Worm (Caenorhabditis elegans) whole organism, late embryonic: ENCODE measurements around the gene nhr-72.

Source experiments
- F13H6.1 ChIP-seq: sonication (generic microtip); optimal IDR thresholded peaks from 2 replicates; lab custom pipeline; 2016; ENCODE audit warnings: missing genetic modification characterization, missing compliant biosample characterization
- pag-3 ChIP-seq: sonication (generic microtip); optimal IDR thresholded peaks from 2 replicates; lab custom pipeline; 2016; ENCODE audit warnings: missing compliant biosample characterization, missing genetic modification characterization, borderline replicate concordance
- pqm-1 ChIP-seq: sonication (generic microtip); optimal IDR thresholded peaks from 2 replicates; lab custom pipeline; 2016; ENCODE audit warnings: missing genetic modification characterization, missing compliant biosample characterization

DNA sequence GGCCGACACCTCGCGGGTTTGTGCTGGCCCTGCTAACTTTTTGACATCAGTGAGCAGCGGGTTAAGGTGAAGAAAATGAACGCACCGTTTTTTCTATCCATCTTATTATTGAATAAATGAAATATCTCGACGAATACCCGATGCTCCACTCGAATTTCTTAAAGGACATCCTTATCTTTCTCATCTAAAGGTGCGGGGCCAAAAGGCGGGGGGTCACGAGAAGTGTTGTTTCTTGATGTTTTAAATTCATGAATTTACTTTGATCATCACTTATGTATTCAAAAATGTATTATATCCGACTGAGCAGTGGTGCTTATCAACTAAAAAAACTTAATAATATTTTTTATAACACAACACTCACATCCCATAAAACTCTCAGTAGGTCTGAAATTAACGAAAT is 14.1 kb upstream of the nhr-72 start, which contains the start of gene nhr-261:
- TF ChIP-seq F13H6.1 = no peak
- no peak for TF ChIP-seq pag-3
- TF ChIP-seq pqm-1 (tag; lab: Kevin White, UChicago) = no peak
